Fruit fly (Drosophila melanogaster) whole organism, prepupa: ENCODE data around the gene capt.

ENCODE experiments used
- CG10669 ChIP-seq: fragments of 200-800 bp; sonication (Bioruptor generic); optimal IDR thresholded peaks from 3 replicates; lab custom pipeline; 2018; ENCODE audit warnings: missing biosample characterization, mild to moderate bottlenecking, missing genetic modification characterization, moderate library complexity
- svp ChIP-seq: fragments of 200-800 bp; sonication (Bioruptor generic); peaks from one replicate; lab custom pipeline; 2016; ENCODE audit warnings: missing biosample characterization, missing genetic modification characterization

dm6 chr2L:1172704-1173107 is 14.6 kb upstream of the capt start, which contains the start of the genes Charon and CG4887:
- TF ChIP-seq svp (no peak), CG10669 (no peak)
